Worm (Caenorhabditis elegans) whole organism, L3 larva: ENCODE data around the gene K08D8.2.

Source experiments
- aly-2 ChIP-seq: fragments of 150-350 bp; optimal IDR thresholded peaks from 2 replicates; lab custom pipeline; 2014; ENCODE audit warnings: missing biosample characterization, missing genetic modification characterization
- ceh-16 ChIP-seq: sonication (generic microtip); optimal IDR thresholded peaks from 2 replicates; lab custom pipeline; 2017; ENCODE audit warnings: missing biosample characterization, missing genetic modification characterization
- daf-12 ChIP-seq: fragments of 150-350 bp; optimal IDR thresholded peaks from 2 replicates; lab custom pipeline; 2014; ENCODE audit warnings: missing biosample characterization, missing genetic modification reagents, missing genetic modification characterization
- egl-27 ChIP-seq: sonication (generic microtip); optimal IDR thresholded peaks from 4 replicates; lab custom pipeline; 2017; ENCODE audit warnings: missing biosample characterization, missing genetic modification reagents, missing genetic modification characterization
- egl-5 ChIP-seq: fragments of 150-350 bp; optimal IDR thresholded peaks from 2 replicates; lab custom pipeline; 2017; ENCODE audit warnings: missing biosample characterization, missing genetic modification reagents, missing genetic modification characterization, inconsistent platforms
- elt-2 ChIP-seq: sonication (generic microtip); optimal IDR thresholded peaks from 2 replicates; lab custom pipeline; 2016; ENCODE audit warnings: missing genetic modification reagents, mild to moderate bottlenecking, missing genetic modification characterization, missing compliant biosample characterization
- elt-3 ChIP-seq, 3 experiments: fragments of 150-350 bp in 1 of 3; sonication (generic microtip) in 2 of 3; optimal IDR thresholded peaks; 2 replicates in 2 of 3; 4 replicates in 1 of 3; lab custom pipeline; 2014 to 2017; ENCODE audit warnings: missing biosample characterization in 3 of 3, missing genetic modification characterization in 3 of 3
- eor-1 ChIP-seq, 2 experiments: fragments of 150-350 bp; optimal IDR thresholded peaks; 2 replicates each; lab custom pipeline; 2014 to 2018; ENCODE audit warnings: missing biosample characterization in 2 of 2, missing genetic modification characterization in 2 of 2
- fkh-10 ChIP-seq: sonication (generic microtip); optimal IDR thresholded peaks from 2 replicates; lab custom pipeline; 2017; ENCODE audit warnings: missing biosample characterization, missing genetic modification reagents, missing genetic modification characterization
- fkh-2 ChIP-seq: fragments of 150-350 bp; optimal IDR thresholded peaks from 2 replicates; lab custom pipeline; 2014; ENCODE audit warnings: missing biosample characterization, missing genetic modification reagents, missing genetic modification characterization
- fos-1 ChIP-seq: fragments of 150-350 bp; optimal IDR thresholded peaks from 2 replicates; lab custom pipeline; 2014; ENCODE audit warnings: missing biosample characterization, missing genetic modification characterization
- hmg-11 ChIP-seq: sonication (generic microtip); optimal IDR thresholded peaks from 2 replicates; lab custom pipeline; 2016; ENCODE audit warnings: missing genetic modification characterization, missing compliant biosample characterization
- lsy-12 ChIP-seq: sonication (generic microtip); optimal IDR thresholded peaks from 2 replicates; lab custom pipeline; 2016; ENCODE audit warnings: mild to moderate bottlenecking, missing genetic modification characterization, missing compliant biosample characterization
- mml-1 ChIP-seq: fragments of 150-350 bp; sonication (generic microtip); optimal IDR thresholded peaks from 3 replicates; lab custom pipeline; 2014; ENCODE audit warnings: missing biosample characterization, missing genetic modification characterization
- nfya-1 ChIP-seq: sonication (generic microtip); optimal IDR thresholded peaks from 2 replicates; lab custom pipeline; 2017; ENCODE audit warnings: missing genetic modification characterization, mild to moderate bottlenecking, missing compliant biosample characterization, antibody characterized with exemption, moderate library complexity; ENCODE audit not compliant: insufficient read depth
- nhr-11 ChIP-seq: fragments of 150-350 bp; optimal IDR thresholded peaks from 2 replicates; lab custom pipeline; 2014; ENCODE audit warnings: missing biosample characterization, missing genetic modification characterization
- nhr-12 ChIP-seq: fragments of 150-350 bp; optimal IDR thresholded peaks from 2 replicates; lab custom pipeline; 2014; ENCODE audit warnings: missing biosample characterization, missing genetic modification characterization
- nhr-23 ChIP-seq: fragments of 150-350 bp; optimal IDR thresholded peaks from 2 replicates; lab custom pipeline; 2014; ENCODE audit warnings: missing biosample characterization, missing genetic modification reagents, missing genetic modification characterization
- nhr-67 ChIP-seq: fragments of 150-350 bp; optimal IDR thresholded peaks from 2 replicates; lab custom pipeline; 2014; ENCODE audit warnings: missing biosample characterization, missing genetic modification characterization
- nhr-76 ChIP-seq: fragments of 150-350 bp; sonication (generic microtip); optimal IDR thresholded peaks from 5 replicates; lab custom pipeline; 2014; ENCODE audit warnings: missing biosample characterization, missing genetic modification characterization
- pha-4 ChIP-seq: fragments of 150-350 bp; optimal IDR thresholded peaks from 2 replicates; lab custom pipeline; 2014; ENCODE audit warnings: missing biosample characterization, missing genetic modification reagents, missing genetic modification characterization
- pqm-1 ChIP-seq: fragments of 150-350 bp; optimal IDR thresholded peaks from 2 replicates; lab custom pipeline; 2017; ENCODE audit warnings: missing biosample characterization, missing genetic modification characterization, inconsistent platforms
- sea-2 ChIP-seq: fragments of 150-350 bp; sonication (generic microtip); optimal IDR thresholded peaks from 4 replicates; lab custom pipeline; 2014; ENCODE audit warnings: missing biosample characterization, missing genetic modification reagents, missing genetic modification characterization
- ztf-4 ChIP-seq: fragments of 150-350 bp; optimal IDR thresholded peaks from 2 replicates; lab custom pipeline; 2014; ENCODE audit warnings: missing biosample characterization, missing genetic modification characterization

The K08D8.2 gene

DNA sequence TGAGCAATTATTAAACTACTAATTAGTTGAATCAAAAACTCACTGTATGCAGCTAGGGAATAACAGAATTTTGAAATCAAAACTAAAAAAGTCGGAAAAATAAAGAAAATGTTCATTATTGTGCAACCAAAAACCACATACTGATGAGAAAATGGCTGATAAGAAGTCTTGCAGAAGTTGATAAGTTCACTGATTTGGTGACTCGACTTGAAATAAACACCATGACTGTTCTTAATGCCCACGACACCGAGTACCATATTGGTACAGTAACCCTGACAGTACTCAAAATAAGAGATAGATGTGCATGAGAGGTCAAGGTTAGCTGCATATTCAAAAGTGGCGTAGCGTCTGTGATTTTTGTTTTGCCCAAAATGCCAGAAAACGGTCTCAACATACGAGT lies 16.8 kb upstream of the K08D8.2 start:
- TF ChIP-seq eor-1 (tag; optimal IDR thresholded peaks at IDR 0.05; lab: Kevin White, UChicago) = no peak
- no peak for TF ChIP-seq hmg-11 (tag; lab: Kevin White, UChicago)
- TF ChIP-seq fkh-10 = no peak
- TF ChIP-seq egl-5 (tag; lab: Kevin White, UChicago) = no peak
- TF ChIP-seq elt-2 (tag; lab: Kevin White, UChicago) = peak; percentile 13

ce11 chrIV:12890445-12890844 lies 12.4 kb upstream of the K08D8.2 start, which contains the start of gene K08D8.6:
K08D8.6 (minus strand) TSS chrIV:12890508.
- TF ChIP-seq nhr-76 (no peak), nhr-12 (tag; lab: Kevin White, UChicago) (no peak), pqm-1 (tag; lab: Kevin White, UChicago) (peak; percentile 93), elt-2 (tag; lab: Kevin White, UChicago) (peak; percentile 94), nhr-11 (tag; lab: Kevin White, UChicago) (no peak), lsy-12 (tag; lab: Kevin White, UChicago) (no peak)

ce11 chrIV:12891080-12891479 lies 11.8 kb upstream of the K08D8.2 start:
- TF ChIP-seq elt-2 (tag; lab: Kevin White, UChicago) (peak; percentile 65), ztf-4 (tag; lab: Kevin White, UChicago) (no peak), pqm-1 (tag; lab: Kevin White, UChicago) (peak; percentile 14)
- TF ChIP-seq, all 47 proteins: peak for 2

ce11 chrIV:12892194-12892593 lies 10.7 kb upstream of the K08D8.2 start, which contains the start of gene K08D8.1:
K08D8.1 (plus strand) TSS chrIV:12892494.
- TF ChIP-seq elt-2 (tag; lab: Kevin White, UChicago) = peak; percentile 30
- TF ChIP-seq mml-1 (tag; lab: Kevin White, UChicago) = no peak

ce11 chrIV:12893166-12893565 lies 9.7 kb upstream of the K08D8.2 start, which contains the start of gene K08D8.12:
K08D8.12 (plus strand) TSS chrIV:12893466.
- TF ChIP-seq elt-3 (tag; optimal IDR thresholded peaks at IDR 0.05; lab: Kevin White, UChicago) (no peak), sea-2 (GFP tag; lab: Kevin White, UChicago) (no peak), fkh-10 (no peak), nfya-1 (tag; lab: Kevin White, UChicago) (no peak), fos-1 (tag; lab: Kevin White, UChicago) (no peak), fkh-2 (tag; lab: Kevin White, UChicago) (no peak), eor-1 (tag; optimal IDR thresholded peaks at IDR 0.05; lab: Kevin White, UChicago) (no peak), hmg-11 (tag; lab: Kevin White, UChicago) (no peak), nhr-67 (tag; lab: Kevin White, UChicago) (no peak), daf-12 (tag; lab: Kevin White, UChicago) (no peak)

DNA sequence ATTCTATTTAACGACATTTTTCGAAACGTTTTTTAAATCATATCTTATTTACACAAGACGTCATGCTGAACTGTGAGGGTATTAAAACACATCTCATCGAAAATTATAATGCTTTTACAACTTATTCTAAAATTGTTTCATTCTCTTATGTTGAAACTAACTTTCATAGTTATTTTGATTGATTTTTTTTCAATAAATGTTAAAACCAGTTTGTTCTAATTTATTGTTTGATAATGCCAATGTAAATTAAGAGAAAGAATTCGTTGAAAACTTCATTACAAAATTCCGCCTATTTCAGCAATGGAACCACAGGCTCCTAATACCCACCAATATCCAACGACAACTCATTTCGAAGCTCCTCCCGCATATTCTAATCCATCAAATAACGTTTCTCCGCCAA lies 7.9 kb upstream of the K08D8.2 start, which contains the start of gene K08D8.11:
K08D8.11 (plus strand) TSS at position 301 of the 400 bp plus-strand sequence.
- no peak for TF ChIP-seq hmg-11 (tag; lab: Kevin White, UChicago)
- TF ChIP-seq, all 47 proteins: peak for 0

- peak; percentile 3 for TF ChIP-seq pqm-1 (tag; lab: Kevin White, UChicago)
- no peak for TF ChIP-seq aly-2 (tag; lab: Kevin White, UChicago)
- TF ChIP-seq pha-4 (tag; lab: Kevin White, UChicago) = peak; percentile 28
- TF ChIP-seq fkh-10 = no peak
- peak; percentile 71 for TF ChIP-seq elt-2 (tag; lab: Kevin White, UChicago)
- TF ChIP-seq, all 47 proteins: peak for 3
Measured at ce11 chrIV:12896371-12896882, 6.4 kb upstream of the K08D8.2 start, which contains the start of gene K08D8.7. K08D8.7 (plus strand) TSS chrIV:12896832.

DNA sequence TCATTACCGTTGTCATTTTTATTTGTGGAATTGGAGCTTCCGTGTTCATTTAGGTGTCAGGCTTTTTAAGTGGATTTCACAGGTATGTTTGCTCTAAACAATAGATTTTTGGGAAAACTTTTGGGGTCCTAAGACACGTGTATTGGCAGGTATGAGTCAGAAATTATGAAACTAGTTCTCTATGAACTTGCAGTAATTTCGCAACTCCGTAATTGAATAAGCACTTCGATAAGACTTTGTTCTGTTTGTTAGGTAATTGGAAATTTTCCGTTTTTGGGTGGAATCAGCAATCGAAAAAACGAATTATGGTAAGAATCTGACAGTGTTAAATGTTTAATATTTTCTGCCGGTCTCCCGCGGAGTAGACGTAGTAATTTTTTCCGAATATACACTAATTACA lies 5.7 kb upstream of the K08D8.2 start:
- TF ChIP-seq nhr-11 (tag; lab: Kevin White, UChicago) (no peak), sea-2 (GFP tag; lab: Kevin White, UChicago) (no peak), ceh-16 (no peak), nhr-23 (tag; lab: Kevin White, UChicago) (no peak), elt-3 (tag; optimal IDR thresholded peaks at IDR 0.05; lab: Kevin White, UChicago) (no peak), fos-1 (tag; lab: Kevin White, UChicago) (no peak), hmg-11 (tag; lab: Kevin White, UChicago) (no peak), pqm-1 (tag; lab: Kevin White, UChicago) (no peak), nfya-1 (tag; lab: Kevin White, UChicago) (no peak), egl-27 (tag; lab: Kevin White, UChicago) (no peak), elt-2 (tag; lab: Kevin White, UChicago) (no peak), lsy-12 (tag; lab: Kevin White, UChicago) (no peak), fkh-10 (no peak), nhr-12 (tag; lab: Kevin White, UChicago) (no peak), aly-2 (tag; lab: Kevin White, UChicago) (no peak)
